Worm (Caenorhabditis elegans) whole organism, L1 larva: ENCODE results near the gene osm-7.
A peak's percentile ranks its signal among the peaks of the same experiment; 100 is the strongest.

Experiments
- C04F5.9 ChIP-seq: sonication (generic microtip); optimal IDR thresholded peaks from 2 replicates; lab custom pipeline; 2016; ENCODE audit warnings: missing genetic modification characterization, missing compliant biosample characterization
- alr-1 ChIP-seq: fragments of 200-800 bp; sonication (Bioruptor generic); optimal IDR thresholded peaks from 2 replicates; lab custom pipeline; 2018; ENCODE audit warnings: borderline replicate concordance, mild to moderate bottlenecking, missing genetic modification characterization, missing compliant biosample characterization
- ama-1 ChIP-seq: fragments of 150-350 bp; optimal IDR thresholded peaks from 2 replicates; lab custom pipeline; 2014
- blmp-1 ChIP-seq: fragments of 150-350 bp; optimal IDR thresholded peaks from 2 replicates; lab custom pipeline; 2014; ENCODE audit warnings: missing biosample characterization, missing genetic modification characterization
- ceh-8 ChIP-seq: fragments of 200-800 bp; sonication (Bioruptor generic); optimal IDR thresholded peaks from 2 replicates; lab custom pipeline; 2018; ENCODE audit warnings: mild to moderate bottlenecking, missing genetic modification characterization, moderate library complexity, missing compliant biosample characterization
- ceh-88 ChIP-seq: fragments of 200-800 bp; sonication (Bioruptor generic); IDR thresholded peaks from 2 replicates; pipeline ENCODE4 v1.3.6; 2022; ENCODE audit warnings: missing genetic modification characterization, missing compliant biosample characterization
- ceh-90 ChIP-seq: sonication (generic microtip); optimal IDR thresholded peaks from 2 replicates; lab custom pipeline; 2016; ENCODE audit warnings: missing genetic modification characterization, missing compliant biosample characterization
- ces-1 ChIP-seq: fragments of 150-350 bp; optimal IDR thresholded peaks from 2 replicates; lab custom pipeline; 2014; ENCODE audit warnings: missing biosample characterization, missing genetic modification reagents, missing genetic modification characterization
- dpl-1 ChIP-seq, 3 experiments: fragments of 150-350 bp in 2 of 3; sonication (generic microtip) in 1 of 3; optimal IDR thresholded peaks; 2 replicates each; lab custom pipeline; 2014 to 2017; ENCODE audit warnings: missing biosample characterization in 3 of 3, missing genetic modification characterization in 3 of 3, missing genetic modification reagents in 3 of 3
- dsc-1 ChIP-seq: sonication (generic microtip); optimal IDR thresholded peaks from 2 replicates; lab custom pipeline; 2016; ENCODE audit warnings: mild to moderate bottlenecking, missing genetic modification characterization, missing compliant biosample characterization
- efl-1 ChIP-seq, 4 experiments: fragments of 150-350 bp; optimal IDR thresholded peaks in 3 of 4; peaks in 1 of 4; 1 replicate in 1 of 4; 2 replicates in 3 of 4; lab custom pipeline; 2014; ENCODE audit warnings: missing biosample characterization in 2 of 4, missing genetic modification characterization in 2 of 4, missing genetic modification reagents in 2 of 4
- egl-13 ChIP-seq: sonication (generic microtip); optimal IDR thresholded peaks from 2 replicates; lab custom pipeline; 2016; ENCODE audit warnings: missing genotype, missing genetic modification reagents, missing genetic modification characterization, missing compliant biosample characterization
- elt-2 ChIP-seq: sonication (generic microtip); optimal IDR thresholded peaks from 2 replicates; lab custom pipeline; 2016; ENCODE audit warnings: missing genetic modification characterization, mild to moderate bottlenecking, inconsistent platforms, missing compliant biosample characterization, missing genetic modification reagents
- elt-3 ChIP-seq, 6 experiments: fragments of 150-350 bp in 1 of 6; sonication (generic microtip); optimal IDR thresholded peaks; 2 replicates each; lab custom pipeline; 2017 to 2018; ENCODE audit warnings: missing biosample characterization in 6 of 6, missing genetic modification characterization in 6 of 6, inconsistent platforms in 1 of 6
- ets-5 ChIP-seq: fragments of 200-800 bp; sonication (Bioruptor generic); IDR thresholded peaks from 2 replicates; pipeline ENCODE4 v1.3.6; 2022; ENCODE audit warnings: missing genetic modification characterization, missing compliant biosample characterization
- fkh-8 ChIP-seq: sonication (generic microtip); optimal IDR thresholded peaks from 2 replicates; lab custom pipeline; 2016; ENCODE audit warnings: mild to moderate bottlenecking, missing genetic modification characterization, missing compliant biosample characterization
- lin-14 ChIP-seq: fragments of 200-800 bp; sonication (Bioruptor generic); optimal IDR thresholded peaks from 2 replicates; lab custom pipeline; 2018; ENCODE audit warnings: mild to moderate bottlenecking, missing genetic modification characterization, moderate library complexity, missing compliant biosample characterization
- lin-35 ChIP-seq, 2 experiments: fragments of 150-350 bp; optimal IDR thresholded peaks; 2 replicates each; lab custom pipeline; 2014; ENCODE audit warnings: missing biosample characterization in 2 of 2, missing genetic modification characterization in 2 of 2, missing genetic modification reagents in 2 of 2
- lin-39 ChIP-seq: fragments of 150-350 bp; optimal IDR thresholded peaks from 2 replicates; lab custom pipeline; 2014; ENCODE audit warnings: missing biosample characterization, missing genetic modification reagents, missing genetic modification characterization
- mab-9 ChIP-seq: fragments of 200-800 bp; sonication (Bioruptor generic); IDR thresholded peaks from 2 replicates; pipeline ENCODE4 v1.3.6; 2022; ENCODE audit warnings: missing genetic modification reagents, missing genetic modification characterization, missing compliant biosample characterization
- mdl-1 ChIP-seq, 2 experiments: fragments of 150-350 bp; optimal IDR thresholded peaks; 2 replicates each; lab custom pipeline; 2014 to 2017; ENCODE audit warnings: missing biosample characterization in 2 of 2, missing genetic modification characterization in 2 of 2, inconsistent platforms in 1 of 2
- mef-2 ChIP-seq: fragments of 150-350 bp; optimal IDR thresholded peaks from 2 replicates; lab custom pipeline; 2014; ENCODE audit warnings: missing biosample characterization, missing genetic modification characterization
- nhr-11 ChIP-seq: fragments of 150-350 bp; optimal IDR thresholded peaks from 2 replicates; lab custom pipeline; 2014; ENCODE audit warnings: missing biosample characterization, missing genetic modification characterization
- nhr-20 ChIP-seq: sonication (generic microtip); optimal IDR thresholded peaks from 2 replicates; lab custom pipeline; 2016; ENCODE audit warnings: mild to moderate bottlenecking, missing genetic modification characterization, missing compliant biosample characterization
- nhr-71 ChIP-seq: sonication (generic microtip); optimal IDR thresholded peaks from 2 replicates; lab custom pipeline; 2016; ENCODE audit warnings: mild to moderate bottlenecking, missing genetic modification characterization, moderate library complexity, missing compliant biosample characterization
- nhr-85 ChIP-seq: sonication (generic microtip); peaks from one replicate; lab custom pipeline; 2016; ENCODE audit warnings: missing genetic modification characterization, inconsistent platforms, missing compliant biosample characterization
- nhr-90 ChIP-seq: sonication (generic microtip); optimal IDR thresholded peaks from 2 replicates; lab custom pipeline; 2016; ENCODE audit warnings: mild to moderate bottlenecking, missing genetic modification characterization, missing compliant biosample characterization; ENCODE audit not compliant: poor library complexity
- pax-3 ChIP-seq: fragments of 200-800 bp; sonication (Bioruptor generic); optimal IDR thresholded peaks from 2 replicates; lab custom pipeline; 2018; ENCODE audit warnings: mild to moderate bottlenecking, missing genetic modification characterization, moderate library complexity, missing compliant biosample characterization
- pqm-1 ChIP-seq: sonication (generic microtip); optimal IDR thresholded peaks from 3 replicates; lab custom pipeline; 2017; ENCODE audit warnings: missing biosample characterization, missing genetic modification characterization
- rnt-1 ChIP-seq: sonication (generic microtip); optimal IDR thresholded peaks from 2 replicates; lab custom pipeline; 2016; ENCODE audit warnings: mild to moderate bottlenecking, missing genetic modification characterization, moderate library complexity, missing compliant biosample characterization
- snpc-4 ChIP-seq: fragments of 150-350 bp; optimal IDR thresholded peaks from 2 replicates; lab custom pipeline; 2014; ENCODE audit warnings: missing biosample characterization, missing genetic modification characterization
- snu-23 ChIP-seq: sonication (generic microtip); optimal IDR thresholded peaks from 2 replicates; lab custom pipeline; 2016; ENCODE audit warnings: missing genetic modification characterization, missing compliant biosample characterization
- sox-4 ChIP-seq: sonication (generic microtip); optimal IDR thresholded peaks from 2 replicates; lab custom pipeline; 2016; ENCODE audit warnings: missing genetic modification characterization, missing compliant biosample characterization
- unc-130 ChIP-seq: fragments of 150-350 bp; optimal IDR thresholded peaks from 2 replicates; lab custom pipeline; 2017; ENCODE audit warnings: missing biosample characterization, missing genetic modification characterization, inconsistent platforms
- unc-62 ChIP-seq: fragments of 150-350 bp; optimal IDR thresholded peaks from 2 replicates; lab custom pipeline; 2014; ENCODE audit warnings: missing biosample characterization, missing genetic modification reagents, missing genetic modification characterization
- unc-86 ChIP-seq: sonication (generic microtip); optimal IDR thresholded peaks from 2 replicates; lab custom pipeline; 2016; ENCODE audit warnings: missing genetic modification characterization, missing compliant biosample characterization
- xbp-1 ChIP-seq: sonication (generic microtip); optimal IDR thresholded peaks from 2 replicates; lab custom pipeline; 2016; ENCODE audit warnings: missing genetic modification characterization, missing compliant biosample characterization
- ztf-4 ChIP-seq: fragments of 150-350 bp; optimal IDR thresholded peaks from 2 replicates; lab custom pipeline; 2014; ENCODE audit warnings: missing biosample characterization, missing genetic modification characterization

The osm-7 gene

ce11 chrIII:13542458-13542857 lies 33.5 kb upstream of the osm-7 start (continued):
- no peak for TF ChIP-seq rnt-1 (tag; lab: Kevin White, UChicago)
- TF ChIP-seq blmp-1 (tag; lab: Kevin White, UChicago): peak; percentile 8
- no peak for TF ChIP-seq mef-2 (tag; lab: Kevin White, UChicago)
- no peak for TF ChIP-seq nhr-90 (tag; lab: Kevin White, UChicago)
- TF ChIP-seq fkh-8 (tag; lab: Kevin White, UChicago): no peak
- TF ChIP-seq lin-14: peak; percentile 24
- TF ChIP-seq lin-39 (tag; lab: Kevin White, UChicago): no peak
- TF ChIP-seq dsc-1: no peak
- TF ChIP-seq ceh-8 (GFP tag; lab: Kevin White, UChicago): no peak
- TF ChIP-seq pax-3: no peak
- TF ChIP-seq ztf-4: no peak
- TF ChIP-seq ama-1 (lab: Kevin White, UChicago): no peak
- peak; percentile 58 for TF ChIP-seq nhr-85
- TF ChIP-seq mab-9 (GFP tag; lab: Robert Waterston, UW): no peak
- TF ChIP-seq unc-86: no peak
- no peak for TF ChIP-seq nhr-11 (tag; lab: Kevin White, UChicago)
- TF ChIP-seq snpc-4: no peak
- TF ChIP-seq unc-62 (GFP tag; lab: Kevin White, UChicago): no peak
- TF ChIP-seq nhr-71: peak; percentile 13
- no peak for TF ChIP-seq C04F5.9
- no peak for TF ChIP-seq ceh-90 (tag; lab: Kevin White, UChicago)
- TF ChIP-seq ceh-88: no peak
- TF ChIP-seq mdl-1 (tag; optimal IDR thresholded peaks at IDR 0.05; lab: Kevin White, UChicago): no peak
- TF ChIP-seq ets-5: no peak
- TF ChIP-seq unc-130 (tag; lab: Kevin White, UChicago): no peak
- no peak for TF ChIP-seq snu-23 (GFP tag; lab: Kevin White, UChicago)
- TF ChIP-seq, all 84 proteins: peak for 10

ce11 chrIII:13543434-13543833 lies 32.5 kb upstream of the osm-7 start, which contains the start of gene acs-5:
Gene acs-5, minus strand, starts transcription at chrIII:13543534.
- TF ChIP-seq alr-1 (tag; lab: Kevin White, UChicago): no peak
- TF ChIP-seq, all 84 proteins: peak for 0

ce11 chrIII:13544593-13544992 lies 31.4 kb upstream of the osm-7 start:
- TF ChIP-seq egl-13 (tag; lab: Kevin White, UChicago) (no peak), lin-35 (GFP tag; optimal IDR thresholded peaks at IDR 0.05; lab: Kevin White, UChicago) (peak in 1 of 2 experiments; percentile 36), ets-5 (no peak), mdl-1 (tag; optimal IDR thresholded peaks at IDR 0.05; lab: Kevin White, UChicago) (peak in 1 of 2 experiments; percentile 41), xbp-1 (tag; lab: Kevin White, UChicago) (no peak), efl-1 (optimal IDR thresholded peaks at IDR 0.05; lab: Kevin White, UChicago) (no peak), efl-1 (GFP tag; optimal IDR thresholded peaks at IDR 0.05 in 1 of 2; lab: Kevin White, UChicago) (peak in 1 of 2 experiments; percentile 92), dpl-1 (GFP tag; optimal IDR thresholded peaks at IDR 0.05; lab: Kevin White, UChicago) (no peak), lin-14 (peak; percentile 45), elt-2 (peak; percentile 59), ces-1 (GFP tag; lab: Kevin White, UChicago) (no peak), pqm-1 (peak; percentile 26), nhr-20 (tag; lab: Kevin White, UChicago) (peak; percentile 20), elt-3 (tag; optimal IDR thresholded peaks at IDR 0.05; lab: Kevin White, UChicago) (peak; percentile 67 to 92 (median 87)), blmp-1 (tag; lab: Kevin White, UChicago) (peak; percentile 46), sox-4 (tag; lab: Kevin White, UChicago) (no peak), snu-23 (GFP tag; lab: Kevin White, UChicago) (peak; percentile 39)
